Fruit fly (Drosophila melanogaster): ENCODE measurements around the gene Osi15.

DNA sequence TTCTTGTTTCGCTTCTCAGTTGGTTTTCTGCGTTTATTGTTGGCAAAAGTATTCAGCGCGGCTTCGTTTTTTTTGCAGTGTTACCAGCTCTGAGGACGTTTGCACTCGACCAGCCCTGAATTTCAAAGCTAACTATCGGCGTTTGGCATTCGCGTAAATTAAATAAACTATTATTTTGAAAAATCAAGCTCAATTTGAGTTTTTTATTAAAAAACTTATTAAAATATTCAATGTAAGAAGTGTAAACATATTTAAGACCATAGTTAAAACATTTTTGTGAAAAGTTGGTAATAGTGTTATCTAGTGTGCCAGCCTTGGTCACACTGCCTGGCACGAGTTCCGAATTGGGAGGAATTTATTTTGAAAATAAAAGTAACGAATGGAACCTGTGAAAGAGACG, 44.2 kb downstream of the Osi15 start, which contains the start of the genes SmD2 and CG18048:
- TF ChIP-seq ttk (optimal IDR thresholded peaks at IDR 0.05) = no peak
- TF ChIP-seq insv (optimal IDR thresholded peaks at IDR 0.05) = no peak
- no peak for TF ChIP-seq psq (optimal IDR thresholded peaks at IDR 0.05)

All from Kc167 (cell line).